Fruit fly (Drosophila melanogaster): ENCODE results near the gene ssx.

ssx gene

dm6 chrX:1411225-1411932 lies 41.0 kb downstream of the ssx start:
- TF ChIP-seq CG14711 (tag; optimal IDR thresholded peaks at IDR 0.05): no peak
- TF ChIP-seq Clk (GFP tag; optimal IDR thresholded peaks at IDR 0.05): no peak
- no peak for TF ChIP-seq bab1 (GFP tag; optimal IDR thresholded peaks at IDR 0.05)
- TF ChIP-seq CG1620 (GFP tag; optimal IDR thresholded peaks at IDR 0.05): no peak
- TF ChIP-seq tj (GFP tag; optimal IDR thresholded peaks at IDR 0.05): no peak
- no peak for TF ChIP-seq CG12768 (GFP tag; optimal IDR thresholded peaks at IDR 0.05)
- no peak for TF ChIP-seq cic (GFP tag; optimal IDR thresholded peaks at IDR 0.05)
- no peak for TF ChIP-seq CG7045 (GFP tag; optimal IDR thresholded peaks at IDR 0.05)
- no peak for TF ChIP-seq pad (GFP tag; optimal IDR thresholded peaks at IDR 0.05)
- no peak for TF ChIP-seq Mnt (GFP tag; optimal IDR thresholded peaks at IDR 0.05)
- no peak for TF ChIP-seq kay (GFP tag; ENCODE audit: borderline replicate concordance)
- TF ChIP-seq CG11617 (GFP tag; optimal IDR thresholded peaks at IDR 0.05): no peak
- TF ChIP-seq ovo (GFP tag; optimal IDR thresholded peaks at IDR 0.05): no peak
- no peak for TF ChIP-seq CG5204 (GFP tag; optimal IDR thresholded peaks at IDR 0.05)

dm6 chrX:1414269-1414668 lies 43.9 kb downstream of the ssx start:
- no peak for TF ChIP-seq CG12768 (GFP tag; optimal IDR thresholded peaks at IDR 0.05)
- no peak for TF ChIP-seq Clk (GFP tag; optimal IDR thresholded peaks at IDR 0.05)
- TF ChIP-seq tj (GFP tag; optimal IDR thresholded peaks at IDR 0.05): no peak
- no peak for TF ChIP-seq bab1 (GFP tag; optimal IDR thresholded peaks at IDR 0.05)
- no peak for TF ChIP-seq Hr96 (GFP tag; optimal IDR thresholded peaks at IDR 0.05)
- TF ChIP-seq CG1620 (GFP tag; optimal IDR thresholded peaks at IDR 0.05): no peak
- no peak for TF ChIP-seq ovo (GFP tag; optimal IDR thresholded peaks at IDR 0.05)
- TF ChIP-seq kay (GFP tag; ENCODE audit: borderline replicate concordance): no peak
- no peak for TF ChIP-seq CG5204 (GFP tag; optimal IDR thresholded peaks at IDR 0.05)

Data from whole organism, adult.